Fruit fly (Drosophila melanogaster): ENCODE measurements around the gene CG7330.
A peak's percentile ranks its signal among the peaks of the same experiment; 100 is the strongest.

Gene CG7330

DNA sequence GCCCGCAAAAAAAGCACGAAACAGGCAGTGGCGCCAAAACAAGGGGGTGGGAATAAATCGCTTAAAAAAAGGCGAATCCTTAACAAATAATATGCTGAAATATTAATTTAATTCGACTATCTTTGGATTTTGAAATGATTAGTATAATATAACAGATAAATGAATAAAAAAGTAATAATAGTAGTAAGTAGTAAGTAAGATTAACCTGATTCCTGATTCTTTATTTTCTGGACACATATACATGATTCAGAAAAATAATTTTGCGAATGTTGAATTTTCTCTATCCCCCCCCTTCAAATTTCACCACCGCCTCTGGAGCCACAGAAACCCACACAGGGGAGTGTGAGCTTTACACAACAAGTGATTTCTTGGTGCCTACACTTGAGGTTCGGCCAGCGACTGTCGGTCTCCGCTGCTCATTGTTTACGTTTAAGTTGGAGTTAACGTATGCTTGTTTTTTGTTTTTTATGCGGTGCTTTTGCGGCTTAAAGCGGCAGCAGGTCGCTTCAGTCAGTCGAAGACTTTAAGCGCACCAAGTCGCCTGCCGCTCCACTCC is at the start of gene CG7330:
TSS of gene CG7330 (plus strand) at position 506 of the 556 bp plus-strand sequence.
- TF ChIP-seq Sox102F (GFP tag; optimal IDR thresholded peaks at IDR 0.05) (peak; percentile 87), CG1621 (tag; optimal IDR thresholded peaks at IDR 0.05) (peak; percentile 61), lz (GFP tag; optimal IDR thresholded peaks at IDR 0.05) (peak; percentile 81), CG6163 (GFP tag; IDR thresholded peaks at IDR 0.05) (peak; percentile 86), CG9139 (GFP tag; optimal IDR thresholded peaks at IDR 0.05) (peak; percentile 63), eg (GFP tag; IDR thresholded peaks at IDR 0.05) (peak; percentile 92), Sox14 (GFP tag; optimal IDR thresholded peaks at IDR 0.05) (peak; percentile 77), CG3032 (tag; optimal IDR thresholded peaks at IDR 0.05) (peak; percentile 88), fd59A (GFP tag; optimal IDR thresholded peaks at IDR 0.05) (peak; percentile 70), Met (GFP tag; optimal IDR thresholded peaks at IDR 0.05) (peak; percentile 90), svp (GFP tag) (peak; percentile 96), vri (GFP tag; optimal IDR thresholded peaks at IDR 0.05) (peak; percentile 53), CG31627 (GFP tag; optimal IDR thresholded peaks at IDR 0.05) (peak; percentile 87), Ets96B (tag; optimal IDR thresholded peaks at IDR 0.05) (peak; percentile 83), ss (GFP tag; optimal IDR thresholded peaks at IDR 0.05) (peak; percentile 71 to 90), CG10669 (GFP tag; optimal IDR thresholded peaks at IDR 0.05) (peak; percentile 85), CG7368 (GFP tag; optimal IDR thresholded peaks at IDR 0.05) (peak; percentile 91), CG8632 (GFP tag; optimal IDR thresholded peaks at IDR 0.05) (peak; percentile 96), CG3919 (GFP tag; optimal IDR thresholded peaks at IDR 0.05) (peak; percentile 95), achi (GFP tag; optimal IDR thresholded peaks at IDR 0.05) (peak; percentile 95), Eip78C (GFP tag) (peak; percentile 99), Eip93F (GFP tag; optimal IDR thresholded peaks at IDR 0.05) (peak; percentile 70), CG11902 (GFP tag; optimal IDR thresholded peaks at IDR 0.05) (peak; percentile 94), CG15336 (GFP tag; IDR thresholded peaks at IDR 0.05) (peak; percentile 97), Gug (GFP tag; IDR thresholded peaks at IDR 0.05) (peak; percentile 87), CG11762 (GFP tag; optimal IDR thresholded peaks at IDR 0.05; ENCODE audit: insufficient read depth) (peak; percentile 92), CG6276 (GFP tag; optimal IDR thresholded peaks at IDR 0.05) (peak; percentile 97), CG34406 (GFP tag; optimal IDR thresholded peaks at IDR 0.05) (peak; percentile 98), Lpt (GFP tag; optimal IDR thresholded peaks at IDR 0.05) (peak; percentile 94), net (GFP tag; optimal IDR thresholded peaks at IDR 0.05) (peak; percentile 96), Eip75B (GFP tag; optimal IDR thresholded peaks at IDR 0.05) (peak; percentile 87), OdsH (GFP tag; optimal IDR thresholded peaks at IDR 0.05) (peak; percentile 96), fd85E (GFP tag; optimal IDR thresholded peaks at IDR 0.05) (peak; percentile 84), dac (GFP tag; optimal IDR thresholded peaks at IDR 0.05) (peak; percentile 95), CG4318 (GFP tag; optimal IDR thresholded peaks at IDR 0.05) (peak; percentile 97), fkh (GFP tag; optimal IDR thresholded peaks at IDR 0.05) (peak; percentile 57), spab (GFP tag; optimal IDR thresholded peaks at IDR 0.05) (peak; percentile 79), Ets21C (GFP tag; optimal IDR thresholded peaks at IDR 0.05) (peak; percentile 73), Blimp-1 (GFP tag; optimal IDR thresholded peaks at IDR 0.05) (peak; percentile 79), topi (GFP tag; optimal IDR thresholded peaks at IDR 0.05) (peak; percentile 86), CG10631 (GFP tag; optimal IDR thresholded peaks at IDR 0.05) (peak; percentile 93), cyc (GFP tag; optimal IDR thresholded peaks at IDR 0.05) (peak; percentile 86), acj6 (GFP tag; optimal IDR thresholded peaks at IDR 0.05) (peak; percentile 96), CG11294 (GFP tag; IDR thresholded peaks at IDR 0.05) (peak; percentile 85), CG6792 (GFP tag; optimal IDR thresholded peaks at IDR 0.05) (peak; percentile 96), CG6808 (GFP tag; optimal IDR thresholded peaks at IDR 0.05) (peak; percentile 83), CG8119 (GFP tag; IDR thresholded peaks at IDR 0.05) (peak; percentile 98), CG16779 (tag; optimal IDR thresholded peaks at IDR 0.05) (peak; percentile 90), Hr4 (GFP tag; optimal IDR thresholded peaks at IDR 0.05) (peak; percentile 93), esn (GFP tag; optimal IDR thresholded peaks at IDR 0.05) (peak; percentile 93), salr (GFP tag; optimal IDR thresholded peaks at IDR 0.05) (peak; percentile 24 to 93)
